Fruit fly (Drosophila melanogaster) whole organism, adult: ENCODE results near the gene FucTD.

Source experiments
- CG11617 ChIP-seq: fragments of 200-800 bp; sonication (Bioruptor generic); optimal IDR thresholded peaks from 2 replicates; lab custom pipeline; 2017; ENCODE audit warnings: mild to moderate bottlenecking, missing biosample characterization, missing genetic modification reagents, missing genetic modification characterization
- CG12768 ChIP-seq: fragments of 200-800 bp; sonication (Bioruptor generic); optimal IDR thresholded peaks from 2 replicates; lab custom pipeline; 2017; ENCODE audit warnings: missing biosample characterization, missing genetic modification characterization, mild to moderate bottlenecking, moderate library complexity, missing genetic modification reagents
- CG14711 ChIP-seq: fragments of 200-800 bp; sonication (Bioruptor generic); optimal IDR thresholded peaks from 2 replicates; lab custom pipeline; 2018; ENCODE audit warnings: missing biosample characterization, mild to moderate bottlenecking, missing genetic modification characterization, moderate library complexity
- CG1620 ChIP-seq: fragments of 200-800 bp; sonication (Bioruptor generic); optimal IDR thresholded peaks from 2 replicates; lab custom pipeline; 2016; ENCODE audit warnings: missing biosample characterization, missing genetic modification characterization
- CG33017 ChIP-seq: fragments of 200-800 bp; sonication (Bioruptor generic); optimal IDR thresholded peaks from 2 replicates; lab custom pipeline; 2018; ENCODE audit warnings: missing biosample characterization, mild to moderate bottlenecking, missing genetic modification characterization, moderate library complexity
- CG5204 ChIP-seq: fragments of 200-800 bp; sonication (Bioruptor generic); optimal IDR thresholded peaks from 2 replicates; lab custom pipeline; 2016; ENCODE audit warnings: missing biosample characterization, missing genetic modification characterization
- CG7045 ChIP-seq: fragments of 200-800 bp; sonication (Bioruptor generic); optimal IDR thresholded peaks from 2 replicates; lab custom pipeline; 2017; ENCODE audit warnings: missing biosample characterization, mild to moderate bottlenecking, missing genetic modification characterization
- CG7101 ChIP-seq: fragments of 200-800 bp; sonication (Bioruptor generic); optimal IDR thresholded peaks from 2 replicates; lab custom pipeline; 2018; ENCODE audit warnings: missing biosample characterization, mild to moderate bottlenecking, missing genetic modification characterization, moderate library complexity
- Clk ChIP-seq: fragments of 200-800 bp; sonication (Bioruptor generic); optimal IDR thresholded peaks from 2 replicates; lab custom pipeline; 2017; ENCODE audit warnings: missing biosample characterization, missing genetic modification characterization
- Crg-1 ChIP-seq: fragments of 200-800 bp; sonication (Bioruptor generic); optimal IDR thresholded peaks from 2 replicates; lab custom pipeline; 2016; ENCODE audit warnings: missing biosample characterization, missing genetic modification characterization
- Hr96 ChIP-seq: fragments of 200-800 bp; sonication (Bioruptor generic); optimal IDR thresholded peaks from 2 replicates; lab custom pipeline; 2016; ENCODE audit warnings: missing biosample characterization, missing genetic modification characterization
- Mnt ChIP-seq: fragments of 200-800 bp; sonication (Bioruptor generic); optimal IDR thresholded peaks from 2 replicates; lab custom pipeline; 2016; ENCODE audit warnings: missing biosample characterization, mild to moderate bottlenecking, missing genetic modification characterization
- bab1 ChIP-seq: fragments of 200-800 bp; sonication (Bioruptor generic); optimal IDR thresholded peaks from 3 replicates; lab custom pipeline; 2019; ENCODE audit warnings: missing biosample characterization, mild to moderate bottlenecking, missing genetic modification characterization, moderate library complexity
- cic ChIP-seq: fragments of 200-800 bp; sonication (Bioruptor generic); optimal IDR thresholded peaks from 2 replicates; lab custom pipeline; 2017; ENCODE audit warnings: missing biosample characterization, mild to moderate bottlenecking, missing genetic modification characterization, moderate library complexity
- cnc ChIP-seq, 2 experiments: fragments of >200 bp; optimal IDR thresholded peaks; 2 replicates each; lab custom pipeline; 2017
- kay ChIP-seq: fragments of 200-800 bp; sonication (Bioruptor generic); peaks from one replicate; lab custom pipeline; 2016; ENCODE audit warnings: missing biosample characterization, missing genetic modification characterization, borderline replicate concordance
- ovo ChIP-seq: fragments of 200-800 bp; sonication (Bioruptor generic); optimal IDR thresholded peaks from 2 replicates; lab custom pipeline; 2016; ENCODE audit warnings: missing biosample characterization, missing genetic modification characterization
- pad ChIP-seq: fragments of 200-800 bp; sonication (Bioruptor generic); optimal IDR thresholded peaks from 3 replicates; lab custom pipeline; 2017; ENCODE audit warnings: missing biosample characterization, missing genetic modification characterization, mild to moderate bottlenecking, moderate library complexity, missing genetic modification reagents
- tj ChIP-seq: fragments of 200-800 bp; sonication (Bioruptor generic); optimal IDR thresholded peaks from 3 replicates; lab custom pipeline; 2017; ENCODE audit warnings: missing biosample characterization, mild to moderate bottlenecking, missing genetic modification characterization, moderate library complexity
- toe ChIP-seq: fragments of 200-800 bp; sonication (Bioruptor generic); optimal IDR thresholded peaks from 2 replicates; lab custom pipeline; 2016; ENCODE audit warnings: missing biosample characterization, missing genetic modification characterization

FucTD gene

dm6 chr3L:1419929-1420328 is 3.9 kb downstream of the FucTD start:
- no peak for TF ChIP-seq kay (GFP tag; lab: Kevin White, UChicago)
- no peak for TF ChIP-seq CG14711 (tag; lab: Kevin White, UChicago)
- TF ChIP-seq CG7101 = no peak
- TF ChIP-seq tj (GFP tag; lab: Kevin White, UChicago) = no peak
- no peak for TF ChIP-seq cic (GFP tag; lab: Kevin White, UChicago)
- TF ChIP-seq cnc (optimal IDR thresholded peaks at IDR 0.05; lab: Kevin White, UChicago) = no peak
- TF ChIP-seq toe (GFP tag; lab: Kevin White, UChicago) = no peak
- no peak for TF ChIP-seq bab1 (GFP tag; lab: Kevin White, UChicago)

DNA sequence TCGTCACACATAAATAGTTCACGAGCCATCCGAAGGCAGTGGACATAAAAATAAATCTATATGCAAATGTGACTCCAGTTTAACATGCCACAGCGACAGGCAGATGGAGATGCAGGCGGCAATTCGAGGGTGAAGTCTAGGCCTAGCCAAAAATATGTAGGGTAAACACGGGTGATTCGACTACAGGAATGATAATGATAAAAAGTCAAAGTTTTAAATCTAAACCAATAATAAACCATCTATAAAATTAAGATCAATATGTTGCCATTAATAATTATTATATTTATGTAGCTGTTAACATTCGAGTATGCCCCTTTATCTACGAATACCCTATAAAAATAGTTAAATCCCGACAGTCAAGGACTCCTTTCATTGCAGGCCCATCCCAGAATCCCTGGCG is 4.9 kb downstream of the FucTD start:
- no peak for TF ChIP-seq bab1 (GFP tag; lab: Kevin White, UChicago)
- TF ChIP-seq CG7045 (GFP tag; lab: Kevin White, UChicago) = no peak
- no peak for TF ChIP-seq toe (GFP tag; lab: Kevin White, UChicago)
- TF ChIP-seq ovo (GFP tag; lab: Kevin White, UChicago) = no peak
- no peak for TF ChIP-seq pad

DNA sequence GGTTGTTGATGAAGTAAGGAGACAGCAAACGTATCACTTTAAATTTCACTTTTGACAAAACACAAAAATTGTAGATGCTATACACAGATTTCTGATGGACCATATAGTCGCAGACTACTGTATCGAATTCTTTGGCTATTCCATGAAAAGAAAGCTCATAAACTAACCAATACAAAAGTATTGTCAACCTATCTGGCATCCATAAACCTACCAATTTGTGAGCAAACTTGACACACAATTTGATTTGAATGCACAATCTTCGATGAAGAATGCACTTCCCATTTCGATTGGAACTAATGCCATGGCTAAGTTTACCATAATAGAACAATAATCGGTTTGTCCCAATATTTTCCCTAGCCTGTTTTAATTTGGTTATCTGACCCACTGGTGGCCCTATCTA is 7.3 kb downstream of the FucTD start, which contains the start of gene CG9173:
Gene CG9173 (minus strand): TSS at position 101 of the 400 bp plus-strand sequence.
- TF ChIP-seq bab1 (GFP tag; lab: Kevin White, UChicago) (no peak), CG12768 (GFP tag; lab: Kevin White, UChicago) (no peak), CG14711 (tag; lab: Kevin White, UChicago) (no peak), Mnt (GFP tag; lab: Kevin White, UChicago) (no peak), CG7101 (no peak), CG33017 (tag; lab: Kevin White, UChicago) (no peak), Hr96 (GFP tag; lab: Kevin White, UChicago) (no peak), ovo (GFP tag; lab: Kevin White, UChicago) (no peak), cnc (optimal IDR thresholded peaks at IDR 0.05; lab: Kevin White, UChicago) (no peak), CG11617 (GFP tag; lab: Kevin White, UChicago) (no peak), CG1620 (no peak), CG5204 (no peak), Crg-1 (GFP tag; lab: Kevin White, UChicago) (no peak), toe (GFP tag; lab: Kevin White, UChicago) (no peak), CG7045 (GFP tag; lab: Kevin White, UChicago) (no peak), tj (GFP tag; lab: Kevin White, UChicago) (no peak)

DNA sequence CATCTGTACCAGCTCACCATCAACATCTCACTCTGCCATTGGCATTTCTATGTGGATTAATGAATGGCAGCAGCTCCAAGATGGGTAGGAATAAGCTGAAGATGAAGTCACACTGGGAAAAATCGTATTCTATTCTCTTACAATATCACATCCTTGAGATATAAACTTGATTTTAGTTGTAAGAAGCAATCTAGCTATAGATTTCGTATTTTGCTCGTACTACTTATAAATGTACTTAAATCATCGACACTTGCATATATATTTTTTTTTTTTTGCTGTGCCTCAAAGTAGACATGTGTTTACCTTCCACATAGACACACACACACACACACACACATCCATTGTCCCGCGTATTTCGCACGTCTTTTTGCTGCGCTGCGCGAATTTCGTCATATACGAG is 8.5 kb downstream of the FucTD start:
- TF ChIP-seq cic (GFP tag; lab: Kevin White, UChicago) (no peak), kay (GFP tag; lab: Kevin White, UChicago) (no peak), bab1 (GFP tag; lab: Kevin White, UChicago) (no peak), Clk (GFP tag; lab: Kevin White, UChicago) (no peak), pad (no peak), CG12768 (GFP tag; lab: Kevin White, UChicago) (no peak), Hr96 (GFP tag; lab: Kevin White, UChicago) (no peak)

- TF ChIP-seq CG14711 (tag; lab: Kevin White, UChicago) (no peak), CG5204 (no peak), CG7045 (GFP tag; lab: Kevin White, UChicago) (no peak), Clk (GFP tag; lab: Kevin White, UChicago) (no peak), cic (GFP tag; lab: Kevin White, UChicago) (no peak), CG7101 (no peak), pad (no peak), Mnt (GFP tag; lab: Kevin White, UChicago) (no peak), Crg-1 (GFP tag; lab: Kevin White, UChicago) (no peak), Hr96 (GFP tag; lab: Kevin White, UChicago) (no peak), CG33017 (tag; lab: Kevin White, UChicago) (no peak), cnc (optimal IDR thresholded peaks at IDR 0.05; lab: Kevin White, UChicago) (no peak), toe (GFP tag; lab: Kevin White, UChicago) (no peak), CG1620 (no peak), CG12768 (GFP tag; lab: Kevin White, UChicago) (no peak), ovo (GFP tag; lab: Kevin White, UChicago) (no peak), bab1 (GFP tag; lab: Kevin White, UChicago) (no peak), kay (GFP tag; lab: Kevin White, UChicago) (no peak)
Measured at dm6 chr3L:1431489-1432053, 15.5 kb downstream of the FucTD start.

- TF ChIP-seq pad (no peak), bab1 (GFP tag; lab: Kevin White, UChicago) (no peak), CG12768 (GFP tag; lab: Kevin White, UChicago) (no peak), Hr96 (GFP tag; lab: Kevin White, UChicago) (no peak)
Measured at dm6 chr3L:1437772-1438171, 21.7 kb downstream of the FucTD start, which contains the start of gene SA2. SA2 (minus strand) TSS chr3L:1437872.

DNA sequence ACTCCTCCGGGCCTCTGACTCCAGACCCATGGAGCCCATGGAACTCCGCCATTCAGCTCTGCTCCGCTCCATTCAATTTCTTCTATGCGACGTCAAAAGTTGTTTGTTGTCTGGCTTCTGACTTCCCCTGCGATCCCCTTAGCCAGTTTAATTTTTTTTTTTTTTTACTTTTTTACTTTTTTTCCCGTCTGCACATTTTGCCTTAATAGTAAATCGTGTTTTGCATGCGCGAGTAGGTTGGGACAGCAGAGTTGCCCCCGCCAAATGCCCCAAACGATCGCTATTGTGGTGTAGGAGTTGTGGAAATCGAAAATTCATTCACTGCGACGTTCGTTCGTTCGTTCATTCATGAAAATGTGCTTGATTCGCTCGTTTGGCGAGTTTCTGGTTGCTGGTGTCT is 25.0 kb downstream of the FucTD start:
- TF ChIP-seq tj (GFP tag; lab: Kevin White, UChicago) (peak; percentile 4), Crg-1 (GFP tag; lab: Kevin White, UChicago) (no peak)
